Worm (Caenorhabditis elegans) whole organism, late embryonic: ENCODE measurements around the gene spe-18.

Experiments used
- Y22D7AL.16 ChIP-seq: sonication (generic microtip); optimal IDR thresholded peaks from 2 replicates; lab custom pipeline; 2016; ENCODE audit warnings: missing genetic modification characterization, missing compliant biosample characterization
- ceh-31 ChIP-seq: sonication (generic microtip); optimal IDR thresholded peaks from 2 replicates; lab custom pipeline; 2016; ENCODE audit warnings: missing genetic modification characterization, missing compliant biosample characterization
- nfya-1 ChIP-seq: sonication (generic microtip); optimal IDR thresholded peaks from 2 replicates; lab custom pipeline; 2017; ENCODE audit warnings: missing genetic modification characterization, mild to moderate bottlenecking, missing compliant biosample characterization, antibody characterized with exemption, moderate library complexity
- pag-3 ChIP-seq: sonication (generic microtip); optimal IDR thresholded peaks from 2 replicates; lab custom pipeline; 2016; ENCODE audit warnings: missing compliant biosample characterization, missing genetic modification characterization, borderline replicate concordance

DNA sequence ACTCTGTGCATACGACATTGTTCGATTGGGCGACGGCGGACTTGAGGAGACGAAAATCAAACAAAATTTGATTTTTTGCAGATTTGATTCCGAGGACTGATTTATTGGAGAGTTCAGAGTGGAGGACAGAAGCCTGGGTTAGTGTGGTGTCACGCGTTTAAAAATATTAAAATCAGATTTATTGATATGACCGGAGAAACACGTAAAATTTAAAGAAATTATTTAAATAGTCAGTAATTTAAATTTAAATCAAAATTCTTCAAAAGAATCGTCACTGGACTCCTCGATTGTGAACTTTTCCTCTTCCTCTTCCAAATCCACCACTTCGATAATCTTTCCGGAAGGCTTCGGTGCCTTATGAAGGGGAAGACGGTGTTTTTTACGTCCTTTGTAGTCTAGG is at the start of gene spe-18:
- TF ChIP-seq pag-3 (tag; lab: Kevin White, UChicago) (no peak), ceh-31 (tag; lab: Kevin White, UChicago) (no peak), Y22D7AL.16 (tag; lab: Kevin White, UChicago) (no peak), nfya-1 (tag; lab: Kevin White, UChicago) (no peak)
